Fruit fly (Drosophila melanogaster) whole organism, embryonic: ENCODE results near the gene Obp99d.

Experiments used
- Abd-B ChIP-seq: fragments of 200-800 bp; sonication (Bioruptor generic); optimal IDR thresholded peaks from 2 replicates; lab custom pipeline; 2018; ENCODE audit warnings: missing biosample characterization, mild to moderate bottlenecking, missing genetic modification characterization, moderate library complexity
- Antp ChIP-seq: fragments of 200-800 bp; sonication (Bioruptor generic); optimal IDR thresholded peaks from 3 replicates; lab custom pipeline; 2016; ENCODE audit warnings: missing biosample characterization, missing genetic modification characterization
- CG12219 ChIP-seq: fragments of 200-800 bp; sonication (Bioruptor generic); optimal IDR thresholded peaks from 3 replicates; lab custom pipeline; 2018; ENCODE audit warnings: missing biosample characterization, mild to moderate bottlenecking, missing genetic modification characterization
- CG13424 ChIP-seq: fragments of 200-800 bp; sonication (Bioruptor generic); optimal IDR thresholded peaks from 2 replicates; lab custom pipeline; 2019; ENCODE audit warnings: missing biosample characterization, mild to moderate bottlenecking, missing genetic modification characterization, moderate library complexity
- CG15269 ChIP-seq: fragments of 200-800 bp; sonication (Bioruptor generic); optimal IDR thresholded peaks from 2 replicates; lab custom pipeline; 2018; ENCODE audit warnings: missing biosample characterization, mild to moderate bottlenecking, missing genetic modification characterization, moderate library complexity
- CG16779 ChIP-seq: fragments of 200-800 bp; sonication (Bioruptor generic); IDR thresholded peaks from 2 replicates; pipeline ENCODE4 v1.3.6; 2022; ENCODE audit warnings: missing biosample characterization, missing genetic modification characterization
- CG18011 ChIP-seq: fragments of 200-800 bp; sonication (Bioruptor generic); optimal IDR thresholded peaks from 2 replicates; lab custom pipeline; 2017; ENCODE audit warnings: missing biosample characterization, missing genetic modification characterization, mild to moderate bottlenecking, moderate library complexity, missing genotype
- CG18764 ChIP-seq: fragments of 200-800 bp; sonication (Bioruptor generic); optimal IDR thresholded peaks from 3 replicates; lab custom pipeline; 2016; ENCODE audit warnings: missing biosample characterization, missing genetic modification characterization
- CG2678 ChIP-seq: fragments of 200-800 bp; sonication (Bioruptor generic); optimal IDR thresholded peaks from 3 replicates; lab custom pipeline; 2019; ENCODE audit warnings: missing biosample characterization, mild to moderate bottlenecking, missing genetic modification characterization, moderate library complexity
- CG31224 ChIP-seq: fragments of 200-800 bp; sonication (Bioruptor generic); IDR thresholded peaks from 2 replicates; pipeline ENCODE4 v1.3.6; 2022; ENCODE audit warnings: missing biosample characterization, missing genetic modification characterization
- CG31365 ChIP-seq: fragments of 200-800 bp; sonication (Bioruptor generic); optimal IDR thresholded peaks from 2 replicates; lab custom pipeline; 2018; ENCODE audit warnings: missing biosample characterization, mild to moderate bottlenecking, missing genetic modification characterization
- CG4328 ChIP-seq: fragments of 200-800 bp; sonication (Bioruptor generic); optimal IDR thresholded peaks from 3 replicates; lab custom pipeline; 2017; ENCODE audit warnings: missing biosample characterization, missing genetic modification reagents, missing genetic modification characterization
- CG4707 ChIP-seq: fragments of 200-800 bp; sonication (Bioruptor generic); optimal IDR thresholded peaks from 2 replicates; lab custom pipeline; 2018; ENCODE audit warnings: missing biosample characterization, mild to moderate bottlenecking, missing genetic modification characterization, moderate library complexity
- CG6689 ChIP-seq: fragments of 200-800 bp; sonication (Bioruptor generic); IDR thresholded peaks from 2 replicates; pipeline ENCODE4 v1.3.6; 2022; ENCODE audit warnings: missing biosample characterization, missing genetic modification characterization
- CG8290 ChIP-seq, 3 experiments: fragments of 200-800 bp; sonication (Bioruptor generic); optimal IDR thresholded peaks; 2 replicates each; lab custom pipeline; 2016 to 2019; ENCODE audit warnings: missing biosample characterization in 3 of 3, missing genetic modification characterization in 3 of 3, mild to moderate bottlenecking in 2 of 3, moderate library complexity in 1 of 3
- Chrac-16 ChIP-seq: fragments of 200-800 bp; sonication (Bioruptor generic); optimal IDR thresholded peaks from 3 replicates; lab custom pipeline; 2016; ENCODE audit warnings: missing biosample characterization, missing genetic modification characterization
- CkIIα-i1 ChIP-seq: fragments of 200-800 bp; sonication (Bioruptor generic); IDR thresholded peaks from 2 replicates; pipeline ENCODE4 v1.3.6; 2022; ENCODE audit warnings: missing biosample characterization, missing genetic modification characterization
- Dip3 ChIP-seq: fragments of 200-800 bp; sonication (Bioruptor generic); optimal IDR thresholded peaks from 3 replicates; lab custom pipeline; 2016; ENCODE audit warnings: missing biosample characterization, missing genetic modification characterization
- Dll ChIP-seq: fragments of 200-800 bp; sonication (Bioruptor generic); IDR thresholded peaks from 4 replicates; pipeline ENCODE4 v1.3.6; 2022; ENCODE audit warnings: missing biosample characterization, missing genetic modification characterization; ENCODE audit not compliant: partially characterized antibody
- Dref ChIP-seq: fragments of 200-800 bp; sonication (Bioruptor generic); IDR thresholded peaks from 2 replicates; pipeline ENCODE4 v1.3.6; 2022; ENCODE audit warnings: missing biosample characterization, missing genetic modification characterization
- Fer3 ChIP-seq: fragments of 200-800 bp; sonication (Bioruptor generic); optimal IDR thresholded peaks from 2 replicates; lab custom pipeline; 2018; ENCODE audit warnings: missing biosample characterization, mild to moderate bottlenecking, missing genetic modification characterization, moderate library complexity
- HLH4C ChIP-seq: fragments of 200-800 bp; sonication (Bioruptor generic); IDR thresholded peaks from 3 replicates; pipeline ENCODE4 v1.3.6; 2022; ENCODE audit warnings: missing biosample characterization, missing genetic modification characterization; ENCODE audit not compliant: partially characterized antibody
- Hr39 ChIP-seq: fragments of >200 bp; optimal IDR thresholded peaks from 2 replicates; lab custom pipeline; 2017
- Hsf ChIP-seq: fragments of 200-800 bp; sonication (Bioruptor generic); optimal IDR thresholded peaks from 3 replicates; lab custom pipeline; 2016; ENCODE audit warnings: missing biosample characterization, missing genetic modification characterization
- Max ChIP-seq: fragments of 200-800 bp; sonication (Bioruptor generic); optimal IDR thresholded peaks from 2 replicates; lab custom pipeline; 2016; ENCODE audit warnings: missing biosample characterization, mild to moderate bottlenecking, missing genetic modification characterization
- Oaz ChIP-seq: fragments of 200-800 bp; sonication (Bioruptor generic); IDR thresholded peaks from 2 replicates; pipeline ENCODE4 v1.3.6; 2022; ENCODE audit warnings: missing biosample characterization, missing genetic modification characterization
- PHDP ChIP-seq: fragments of 200-800 bp; sonication (Bioruptor generic); optimal IDR thresholded peaks from 3 replicates; lab custom pipeline; 2018; ENCODE audit warnings: missing biosample characterization, mild to moderate bottlenecking, missing genetic modification characterization, moderate library complexity
- Sox102F ChIP-seq: fragments of 200-800 bp; sonication (Bioruptor generic); optimal IDR thresholded peaks from 2 replicates; lab custom pipeline; 2018; ENCODE audit warnings: missing biosample characterization, mild to moderate bottlenecking, missing genetic modification characterization, moderate library complexity
- ara ChIP-seq: fragments of 200-800 bp; sonication (Bioruptor generic); IDR thresholded peaks from 2 replicates; pipeline ENCODE4 v1.3.6; 2022; ENCODE audit warnings: missing biosample characterization, missing genetic modification characterization
- bbx ChIP-seq: fragments of 200-800 bp; sonication (Bioruptor generic); IDR thresholded peaks from 2 replicates; pipeline ENCODE4 v1.3.6; 2022; ENCODE audit warnings: missing biosample characterization, missing genetic modification characterization; ENCODE audit not compliant: partially characterized antibody
- bigmax ChIP-seq: fragments of 200-800 bp; sonication (Bioruptor generic); optimal IDR thresholded peaks from 2 replicates; lab custom pipeline; 2018; ENCODE audit warnings: missing biosample characterization, mild to moderate bottlenecking, missing genetic modification characterization
- cad ChIP-seq: fragments of >200 bp; optimal IDR thresholded peaks from 2 replicates; lab custom pipeline; 2017; ENCODE audit warnings: missing biosample characterization, missing genetic modification characterization
- dati ChIP-seq: fragments of 200-800 bp; sonication (Bioruptor generic); IDR thresholded peaks from 2 replicates; pipeline ENCODE4 v1.3.6; 2022; ENCODE audit warnings: missing biosample characterization, missing genetic modification characterization
- gfzf ChIP-seq: fragments of 200-800 bp; sonication (Bioruptor generic); optimal IDR thresholded peaks from 2 replicates; lab custom pipeline; 2016; ENCODE audit warnings: missing biosample characterization, mild to moderate bottlenecking, missing genetic modification characterization, moderate library complexity
- gro ChIP-seq: fragments of 200-800 bp; sonication (Bioruptor generic); optimal IDR thresholded peaks from 2 replicates; lab custom pipeline; 2016; ENCODE audit warnings: missing biosample characterization, missing genetic modification characterization
- insv ChIP-seq, 2 experiments: fragments of 200-800 bp; sonication (Bioruptor generic); optimal IDR thresholded peaks; 3 replicates each; lab custom pipeline; 2016 to 2018; ENCODE audit warnings: missing biosample characterization in 2 of 2, missing genetic modification characterization in 2 of 2
- mirr ChIP-seq: fragments of 200-800 bp; sonication (Bioruptor generic); optimal IDR thresholded peaks from 3 replicates; lab custom pipeline; 2018; ENCODE audit warnings: missing biosample characterization, mild to moderate bottlenecking, missing genetic modification characterization
- nerfin-1 ChIP-seq: fragments of 200-800 bp; sonication (Bioruptor generic); optimal IDR thresholded peaks from 3 replicates; lab custom pipeline; 2019; ENCODE audit warnings: missing biosample characterization, mild to moderate bottlenecking, missing genetic modification characterization, moderate library complexity
- nmo ChIP-seq: fragments of 200-800 bp; sonication (Bioruptor generic); optimal IDR thresholded peaks from 2 replicates; lab custom pipeline; 2018; ENCODE audit warnings: missing biosample characterization, mild to moderate bottlenecking, missing genetic modification characterization, moderate library complexity
- p53 ChIP-seq: fragments of 200-800 bp; sonication (Bioruptor generic); optimal IDR thresholded peaks from 2 replicates; lab custom pipeline; 2016; ENCODE audit warnings: missing biosample characterization, missing genetic modification characterization
- pb ChIP-seq: fragments of 200-800 bp; sonication (Bioruptor generic); optimal IDR thresholded peaks from 3 replicates; lab custom pipeline; 2016; ENCODE audit warnings: missing biosample characterization, missing genetic modification characterization
- psq ChIP-seq: fragments of 200-800 bp; sonication (Bioruptor generic); optimal IDR thresholded peaks from 2 replicates; lab custom pipeline; 2017; ENCODE audit warnings: missing biosample characterization, missing genetic modification characterization
- ro ChIP-seq: fragments of 200-800 bp; sonication (Bioruptor generic); IDR thresholded peaks from 2 replicates; pipeline ENCODE4 v1.3.6; 2022; ENCODE audit warnings: missing biosample characterization, missing genetic modification characterization
- seq ChIP-seq: fragments of 200-800 bp; sonication (Bioruptor generic); IDR thresholded peaks from 2 replicates; pipeline ENCODE4 v1.3.6; 2022; ENCODE audit warnings: missing biosample characterization, missing genetic modification characterization
- shn ChIP-seq: fragments of 200-800 bp; sonication (Bioruptor generic); optimal IDR thresholded peaks from 3 replicates; lab custom pipeline; 2016; ENCODE audit warnings: missing biosample characterization, missing genetic modification characterization
- so ChIP-seq: fragments of 200-800 bp; sonication (Bioruptor generic); IDR thresholded peaks from 3 replicates; pipeline ENCODE4 v1.3.6; 2022; ENCODE audit warnings: missing biosample characterization, missing genetic modification characterization
- tna ChIP-seq: fragments of 200-800 bp; sonication (Bioruptor generic); IDR thresholded peaks from 2 replicates; pipeline ENCODE4 v1.3.6; 2022; ENCODE audit warnings: missing biosample characterization, missing genetic modification characterization; ENCODE audit not compliant: partially characterized antibody
- vvl ChIP-seq: fragments of 200-800 bp; sonication (Bioruptor generic); IDR thresholded peaks from 2 replicates; pipeline ENCODE4 v1.3.6; 2022; ENCODE audit warnings: missing biosample characterization, missing genetic modification characterization
- wek ChIP-seq: fragments of 200-800 bp; sonication (Bioruptor generic); optimal IDR thresholded peaks from 3 replicates; lab custom pipeline; 2018; ENCODE audit warnings: missing biosample characterization, mild to moderate bottlenecking, missing genetic modification characterization, moderate library complexity
- zf30C ChIP-seq: fragments of 200-800 bp; sonication (Bioruptor generic); optimal IDR thresholded peaks from 3 replicates; lab custom pipeline; 2018; ENCODE audit warnings: missing biosample characterization, mild to moderate bottlenecking, missing genetic modification characterization

Gene Obp99d

dm6 chr3R:29748591-29749303 lies 34.4 kb downstream of the Obp99d start, which contains the start of the genes ATPsyngamma and yata (continued):
- TF ChIP-seq insv (GFP tag; optimal IDR thresholded peaks at IDR 0.05; lab: Kevin White, UChicago) (peak in 1 of 2 experiments; percentile 30), ro (no peak), Hsf (GFP tag; lab: Kevin White, UChicago) (no peak), gro (GFP tag; lab: Kevin White, UChicago) (no peak), bbx (GFP tag; lab: Robert Waterston, UW) (peak; percentile 81), cad (no peak), dati (GFP tag; lab: Robert Waterston, UW) (no peak), seq (GFP tag; lab: Robert Waterston, UW) (no peak), gfzf (GFP tag; lab: Kevin White, UChicago) (peak; percentile 7), Oaz (GFP tag; lab: Robert Waterston, UW) (no peak), bigmax (no peak), Hr39 (lab: Kevin White, UChicago) (no peak), Fer3 (tag; lab: Kevin White, UChicago) (peak; percentile 9), wek (GFP tag; lab: Kevin White, UChicago) (no peak), so (GFP tag; lab: Robert Waterston, UW) (no peak), CG6689 (GFP tag; lab: Robert Waterston, UW) (peak; percentile 27; the same call in 1 of the 2 replicates), CG12219 (GFP tag; lab: Kevin White, UChicago) (no peak), psq (GFP tag; lab: Kevin White, UChicago) (no peak), mirr (GFP tag; lab: Kevin White, UChicago) (no peak), ara (GFP tag; lab: Robert Waterston, UW) (no peak), CG13424 (tag; lab: Kevin White, UChicago) (peak; percentile 47), Dll (GFP tag; lab: Robert Waterston, UW) (no peak; the same call in 1 of the 4 replicates), Antp (no peak), CG18011 (GFP tag; lab: Kevin White, UChicago) (peak; percentile 84), tna (GFP tag; lab: Robert Waterston, UW) (peak; percentile 46; the same call in 1 of the 2 replicates), Dip3 (GFP tag; lab: Kevin White, UChicago) (no peak), CG2678 (tag; lab: Kevin White, UChicago) (no peak), CG16779 (no peak), PHDP (tag; lab: Kevin White, UChicago) (peak; percentile 18), Dref (GFP tag; lab: Robert Waterston, UW) (no peak), nmo (GFP tag; lab: Kevin White, UChicago) (peak; percentile 52), CkIIα-i1 (GFP tag; lab: Robert Waterston, UW) (no peak), pb (no peak), Max (peak; percentile 27), vvl (peak; percentile 75; the same call in 1 of the 2 replicates), CG8290 (GFP tag; optimal IDR thresholded peaks at IDR 0.05; lab: Kevin White, UChicago) (no peak), CG8290 (tag; optimal IDR thresholded peaks at IDR 0.05; lab: Kevin White, UChicago) (no peak), CG4328 (GFP tag; lab: Kevin White, UChicago) (peak; percentile 43), CG4707 (GFP tag; lab: Kevin White, UChicago) (no peak), shn (GFP tag; lab: Kevin White, UChicago) (no peak), CG31224 (GFP tag; lab: Robert Waterston, UW) (no peak), Abd-B (peak; percentile 63), Chrac-16 (no peak), Sox102F (GFP tag; lab: Kevin White, UChicago) (no peak), CG18764 (peak; percentile 2), p53 (GFP tag; lab: Kevin White, UChicago) (no peak), CG31365 (no peak), zf30C (GFP tag; lab: Kevin White, UChicago) (no peak), CG15269 (tag; lab: Kevin White, UChicago) (no peak), nerfin-1 (tag; lab: Kevin White, UChicago) (no peak), HLH4C (GFP tag; lab: Robert Waterston, UW) (peak; percentile 53; the same call in 1 of the 3 replicates)
